Worm (Caenorhabditis elegans) whole organism, L1 larva: ENCODE data around the gene fib-1.

Source experiments
- C34B4.2 ChIP-seq: sonication (generic microtip); optimal IDR thresholded peaks from 2 replicates; lab custom pipeline; 2017; ENCODE audit warnings: mild to moderate bottlenecking, missing genetic modification characterization, missing compliant biosample characterization
- F16B12.6 ChIP-seq: fragments of 150-350 bp; optimal IDR thresholded peaks from 2 replicates; lab custom pipeline; 2014; ENCODE audit warnings: missing biosample characterization, missing genetic modification characterization
- Y116A8C.19 ChIP-seq: sonication (generic microtip); optimal IDR thresholded peaks from 2 replicates; lab custom pipeline; 2016; ENCODE audit warnings: missing compliant biosample characterization, missing genetic modification characterization, borderline replicate concordance
- aly-2 ChIP-seq: fragments of 150-350 bp; optimal IDR thresholded peaks from 2 replicates; lab custom pipeline; 2014; ENCODE audit warnings: missing biosample characterization, missing genetic modification characterization
- blmp-1 ChIP-seq: fragments of 150-350 bp; optimal IDR thresholded peaks from 2 replicates; lab custom pipeline; 2014; ENCODE audit warnings: missing biosample characterization, missing genetic modification characterization
- ceh-8 ChIP-seq: fragments of 200-800 bp; sonication (Bioruptor generic); optimal IDR thresholded peaks from 2 replicates; lab custom pipeline; 2018; ENCODE audit warnings: mild to moderate bottlenecking, missing genetic modification characterization, moderate library complexity, missing compliant biosample characterization
- ceh-82 ChIP-seq, 3 experiments: fragments of 150-350 bp in 1 of 3; sonication (generic microtip) in 2 of 3; optimal IDR thresholded peaks; 2 replicates each; lab custom pipeline; 2014 to 2017; ENCODE audit warnings: missing biosample characterization in 3 of 3, missing genetic modification characterization in 3 of 3
- ces-1 ChIP-seq: fragments of 150-350 bp; optimal IDR thresholded peaks from 2 replicates; lab custom pipeline; 2014; ENCODE audit warnings: missing biosample characterization, missing genetic modification reagents, missing genetic modification characterization
- dpl-1 ChIP-seq, 3 experiments: fragments of 150-350 bp in 2 of 3; sonication (generic microtip) in 1 of 3; optimal IDR thresholded peaks; 2 replicates each; lab custom pipeline; 2014 to 2017; ENCODE audit warnings: missing biosample characterization in 3 of 3, missing genetic modification characterization in 3 of 3, missing genetic modification reagents in 3 of 3
- dsc-1 ChIP-seq: sonication (generic microtip); optimal IDR thresholded peaks from 2 replicates; lab custom pipeline; 2016; ENCODE audit warnings: mild to moderate bottlenecking, missing genetic modification characterization, missing compliant biosample characterization
- efl-1 ChIP-seq, 4 experiments: fragments of 150-350 bp; optimal IDR thresholded peaks in 3 of 4; peaks in 1 of 4; 1 replicate in 1 of 4; 2 replicates in 3 of 4; lab custom pipeline; 2014; ENCODE audit warnings: missing biosample characterization in 2 of 4, missing genetic modification characterization in 2 of 4, missing genetic modification reagents in 2 of 4
- egl-27 ChIP-seq, 2 experiments: fragments of 150-350 bp in 1 of 2; sonication (generic microtip); optimal IDR thresholded peaks; 3 replicates each; lab custom pipeline; 2017 to 2018; ENCODE audit warnings: missing biosample characterization in 2 of 2, missing genetic modification characterization in 2 of 2, missing genetic modification reagents in 2 of 2
- elt-2 ChIP-seq: sonication (generic microtip); optimal IDR thresholded peaks from 2 replicates; lab custom pipeline; 2016; ENCODE audit warnings: missing genetic modification characterization, mild to moderate bottlenecking, inconsistent platforms, missing compliant biosample characterization, missing genetic modification reagents
- elt-3 ChIP-seq, 6 experiments: fragments of 150-350 bp in 1 of 6; sonication (generic microtip); optimal IDR thresholded peaks; 2 replicates each; lab custom pipeline; 2017 to 2018; ENCODE audit warnings: missing biosample characterization in 6 of 6, missing genetic modification characterization in 6 of 6, inconsistent platforms in 1 of 6
- ets-5 ChIP-seq: fragments of 200-800 bp; sonication (Bioruptor generic); IDR thresholded peaks from 2 replicates; pipeline ENCODE4 v1.3.6; 2022; ENCODE audit warnings: missing genetic modification characterization, missing compliant biosample characterization
- fkh-4 ChIP-seq: sonication (generic microtip); optimal IDR thresholded peaks from 2 replicates; lab custom pipeline; 2016; ENCODE audit warnings: missing compliant biosample characterization, missing genetic modification characterization, borderline replicate concordance
- fkh-8 ChIP-seq: sonication (generic microtip); optimal IDR thresholded peaks from 2 replicates; lab custom pipeline; 2016; ENCODE audit warnings: mild to moderate bottlenecking, missing genetic modification characterization, missing compliant biosample characterization
- fos-1 ChIP-seq: fragments of 150-350 bp; optimal IDR thresholded peaks from 2 replicates; lab custom pipeline; 2014; ENCODE audit warnings: missing biosample characterization, missing genetic modification characterization
- grh-1 ChIP-seq: fragments of 200-800 bp; sonication (Bioruptor generic); IDR thresholded peaks from 2 replicates; pipeline ENCODE4 v1.3.6; 2022; ENCODE audit warnings: missing genetic modification reagents, missing genetic modification characterization, missing compliant biosample characterization
- hlh-4 ChIP-seq: sonication (generic microtip); optimal IDR thresholded peaks from 2 replicates; lab custom pipeline; 2016; ENCODE audit warnings: mild to moderate bottlenecking, missing genetic modification characterization, missing compliant biosample characterization
- lin-13 ChIP-seq: fragments of 150-350 bp; optimal IDR thresholded peaks from 2 replicates; lab custom pipeline; 2014; ENCODE audit warnings: missing biosample characterization, missing genetic modification reagents, missing genetic modification characterization
- lin-14 ChIP-seq: fragments of 200-800 bp; sonication (Bioruptor generic); optimal IDR thresholded peaks from 2 replicates; lab custom pipeline; 2018; ENCODE audit warnings: mild to moderate bottlenecking, missing genetic modification characterization, moderate library complexity, missing compliant biosample characterization
- lin-35 ChIP-seq, 2 experiments: fragments of 150-350 bp; optimal IDR thresholded peaks; 2 replicates each; lab custom pipeline; 2014; ENCODE audit warnings: missing biosample characterization in 2 of 2, missing genetic modification characterization in 2 of 2, missing genetic modification reagents in 2 of 2
- mep-1 ChIP-seq: fragments of 150-350 bp; optimal IDR thresholded peaks from 2 replicates; lab custom pipeline; 2014; ENCODE audit warnings: missing biosample characterization, missing genetic modification characterization
- nhr-19 ChIP-seq: fragments of 200-800 bp; sonication (Bioruptor generic); conservative IDR thresholded peaks from 2 replicates; pipeline ENCODE4 v1.3.6; 2022; ENCODE audit warnings: missing genetic modification characterization, missing compliant biosample characterization
- nhr-20 ChIP-seq: sonication (generic microtip); optimal IDR thresholded peaks from 2 replicates; lab custom pipeline; 2016; ENCODE audit warnings: mild to moderate bottlenecking, missing genetic modification characterization, missing compliant biosample characterization
- nhr-47 ChIP-seq: sonication (generic microtip); optimal IDR thresholded peaks from 2 replicates; lab custom pipeline; 2016; ENCODE audit warnings: mild to moderate bottlenecking, missing genetic modification characterization, moderate library complexity, missing compliant biosample characterization
- nhr-85 ChIP-seq: sonication (generic microtip); peaks from one replicate; lab custom pipeline; 2016; ENCODE audit warnings: missing genetic modification characterization, inconsistent platforms, missing compliant biosample characterization
- pqm-1 ChIP-seq: sonication (generic microtip); optimal IDR thresholded peaks from 3 replicates; lab custom pipeline; 2017; ENCODE audit warnings: missing biosample characterization, missing genetic modification characterization
- rnt-1 ChIP-seq: sonication (generic microtip); optimal IDR thresholded peaks from 2 replicates; lab custom pipeline; 2016; ENCODE audit warnings: mild to moderate bottlenecking, missing genetic modification characterization, moderate library complexity, missing compliant biosample characterization
- skn-1 ChIP-seq: fragments of 150-350 bp; optimal IDR thresholded peaks from 2 replicates; lab custom pipeline; 2014; ENCODE audit warnings: missing biosample characterization, missing genetic modification characterization
- snpc-4 ChIP-seq: fragments of 150-350 bp; optimal IDR thresholded peaks from 2 replicates; lab custom pipeline; 2014; ENCODE audit warnings: missing biosample characterization, missing genetic modification characterization
- snu-23 ChIP-seq: sonication (generic microtip); optimal IDR thresholded peaks from 2 replicates; lab custom pipeline; 2016; ENCODE audit warnings: missing genetic modification characterization, missing compliant biosample characterization
- sox-4 ChIP-seq: sonication (generic microtip); optimal IDR thresholded peaks from 2 replicates; lab custom pipeline; 2016; ENCODE audit warnings: missing genetic modification characterization, missing compliant biosample characterization
- sup-37 ChIP-seq: fragments of 200-800 bp; sonication (Bioruptor generic); optimal IDR thresholded peaks from 2 replicates; lab custom pipeline; 2018; ENCODE audit warnings: mild to moderate bottlenecking, missing genetic modification characterization, missing compliant biosample characterization
- tlp-1 ChIP-seq: fragments of 150-350 bp; optimal IDR thresholded peaks from 2 replicates; lab custom pipeline; 2014; ENCODE audit warnings: missing biosample characterization, missing genetic modification characterization
- unc-30 ChIP-seq: sonication (generic microtip); optimal IDR thresholded peaks from 2 replicates; lab custom pipeline; 2017; ENCODE audit warnings: missing biosample characterization, missing genetic modification characterization
- unc-98 ChIP-seq: fragments of 200-800 bp; sonication (Bioruptor generic); IDR thresholded peaks from 2 replicates; pipeline ENCODE4 v1.3.6; 2022; ENCODE audit warnings: missing genetic modification characterization, missing compliant biosample characterization
- vab-15 ChIP-seq: sonication (generic microtip); optimal IDR thresholded peaks from 2 replicates; lab custom pipeline; 2017; ENCODE audit warnings: missing genotype, mild to moderate bottlenecking, missing genetic modification characterization, missing compliant biosample characterization
- xbp-1 ChIP-seq: sonication (generic microtip); optimal IDR thresholded peaks from 2 replicates; lab custom pipeline; 2016; ENCODE audit warnings: missing genetic modification characterization, missing compliant biosample characterization
- ztf-11 ChIP-seq, 2 experiments: sonication (generic microtip); optimal IDR thresholded peaks; 2 replicates each; lab custom pipeline; 2016 to 2017; ENCODE audit warnings: missing genetic modification characterization in 2 of 2, missing biosample characterization in 1 of 2, missing compliant biosample characterization in 1 of 2
- ztf-4 ChIP-seq: fragments of 150-350 bp; optimal IDR thresholded peaks from 2 replicates; lab custom pipeline; 2014; ENCODE audit warnings: missing biosample characterization, missing genetic modification characterization

fib-1 gene

ce11 chrV:15015799-15016198 is 13.8 kb upstream of the fib-1 start (continued):
- no peak for TF ChIP-seq C34B4.2
- no peak for TF ChIP-seq ceh-8 (GFP tag; lab: Kevin White, UChicago)
- no peak for TF ChIP-seq efl-1 (optimal IDR thresholded peaks at IDR 0.05; lab: Kevin White, UChicago)
- no peak for TF ChIP-seq efl-1 (GFP tag; optimal IDR thresholded peaks at IDR 0.05 in 1 of 2; lab: Kevin White, UChicago)
- no peak for TF ChIP-seq nhr-20 (tag; lab: Kevin White, UChicago)
- TF ChIP-seq snu-23 = peak; percentile 33
- TF ChIP-seq vab-15 (tag; lab: Kevin White, UChicago) = no peak
- TF ChIP-seq hlh-4 (tag; lab: Kevin White, UChicago) = no peak
- no peak for TF ChIP-seq pqm-1 (tag; lab: Kevin White, UChicago)
- TF ChIP-seq F16B12.6 (tag; lab: Kevin White, UChicago) = no peak
- no peak for TF ChIP-seq aly-2 (tag; lab: Kevin White, UChicago)
- no peak for TF ChIP-seq dsc-1
- no peak for TF ChIP-seq nhr-47 (tag; lab: Kevin White, UChicago)
- TF ChIP-seq skn-1 (tag; lab: Kevin White, UChicago) = peak; percentile 7
- no peak for TF ChIP-seq Y116A8C.19 (tag; lab: Kevin White, UChicago)
- TF ChIP-seq ztf-11 (tag; optimal IDR thresholded peaks at IDR 0.05; lab: Kevin White, UChicago) = no peak
- peak; percentile 54 for TF ChIP-seq nhr-85
- peak in 1 of 2 experiments; percentile 1 for TF ChIP-seq lin-35 (GFP tag; optimal IDR thresholded peaks at IDR 0.05; lab: Kevin White, UChicago)
- TF ChIP-seq fkh-4 (tag; lab: Kevin White, UChicago) = no peak
- no peak for TF ChIP-seq sup-37
- no peak for TF ChIP-seq dpl-1 (GFP tag; optimal IDR thresholded peaks at IDR 0.05; lab: Kevin White, UChicago)
- TF ChIP-seq ets-5 = no peak
- no peak for TF ChIP-seq unc-30 (tag; lab: Kevin White, UChicago)
- no peak for TF ChIP-seq egl-27 (tag; optimal IDR thresholded peaks at IDR 0.05; lab: Kevin White, UChicago)
- no peak for TF ChIP-seq sox-4 (tag; lab: Kevin White, UChicago)
- TF ChIP-seq rnt-1 (tag; lab: Kevin White, UChicago) = peak; percentile 11

ce11 chrV:15014164-15014563 is 12.1 kb upstream of the fib-1 start, which contains the start of gene obr-2:
obr-2 (minus strand) TSS chrV:15014264.
- no peak for TF ChIP-seq nhr-47 (tag; lab: Kevin White, UChicago)
- TF ChIP-seq nhr-19 = no peak
- TF ChIP-seq ztf-11 (tag; optimal IDR thresholded peaks at IDR 0.05; lab: Kevin White, UChicago) = no peak
- no peak for TF ChIP-seq elt-3 (tag; optimal IDR thresholded peaks at IDR 0.05; lab: Kevin White, UChicago)
- TF ChIP-seq blmp-1 (tag; lab: Kevin White, UChicago) = no peak
- TF ChIP-seq fos-1 (tag; lab: Kevin White, UChicago) = no peak
- TF ChIP-seq grh-1 (GFP tag; lab: Robert Waterston, UW) = no peak
- no peak for TF ChIP-seq lin-14

DNA sequence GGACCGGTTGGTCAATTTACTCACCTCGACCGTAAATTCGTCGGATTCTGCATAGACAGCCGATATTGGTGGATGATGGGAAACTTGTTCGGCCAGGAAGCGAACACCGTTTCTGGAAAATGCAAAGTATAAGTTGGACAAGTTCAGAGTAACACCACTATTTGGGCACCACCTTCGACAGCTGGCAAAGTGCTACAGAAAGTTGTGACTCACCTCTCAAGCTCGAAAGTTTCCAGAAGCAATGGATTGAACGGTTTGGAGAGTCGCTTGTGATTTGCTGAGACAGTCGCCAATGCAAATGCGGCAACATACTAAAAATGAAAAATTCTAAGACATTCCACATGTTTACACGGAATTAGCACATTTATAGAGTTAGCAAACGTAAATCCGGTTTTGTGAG is 11.3 kb upstream of the fib-1 start:
- TF ChIP-seq rnt-1 (tag; lab: Kevin White, UChicago) (no peak), mep-1 (tag; lab: Kevin White, UChicago) (no peak), fkh-8 (tag; lab: Kevin White, UChicago) (no peak), aly-2 (tag; lab: Kevin White, UChicago) (no peak), ztf-11 (tag; optimal IDR thresholded peaks at IDR 0.05; lab: Kevin White, UChicago) (no peak), elt-2 (tag; lab: Kevin White, UChicago) (no peak), lin-13 (GFP tag; lab: Kevin White, UChicago) (no peak), ceh-82 (tag; optimal IDR thresholded peaks at IDR 0.05; lab: Kevin White, UChicago) (no peak), F16B12.6 (tag; lab: Kevin White, UChicago) (no peak), ztf-4 (tag; lab: Kevin White, UChicago) (no peak), ces-1 (no peak), unc-98 (no peak), tlp-1 (tag; lab: Kevin White, UChicago) (no peak), xbp-1 (tag; lab: Kevin White, UChicago) (no peak), snpc-4 (no peak)
